Worm (Caenorhabditis elegans) whole organism, midembryonic: ENCODE data around the gene glo-1.

Experiments
- T22C8.4 ChIP-seq: fragments of 200-800 bp; sonication (Bioruptor generic); IDR thresholded peaks from 2 replicates; pipeline ENCODE4 v1.3.6; 2022; ENCODE audit warnings: missing genetic modification characterization, missing compliant biosample characterization
- flt-1 ChIP-seq: fragments of 200-800 bp; sonication (Bioruptor generic); IDR thresholded peaks from 2 replicates; pipeline ENCODE4 v1.3.6; 2022; ENCODE audit warnings: missing genetic modification characterization, missing compliant biosample characterization
- med-1 ChIP-seq: sonication (generic microtip); optimal IDR thresholded peaks from 2 replicates; lab custom pipeline; 2017; ENCODE audit warnings: missing genetic modification characterization, mild to moderate bottlenecking, missing compliant biosample characterization, antibody characterized with exemption, missing genetic modification reagents; ENCODE audit not compliant: insufficient read depth
- tab-1 ChIP-seq: fragments of 200-800 bp; sonication (Bioruptor generic); IDR thresholded peaks from 2 replicates; pipeline ENCODE4 v1.3.6; 2022; ENCODE audit warnings: missing genetic modification characterization, missing compliant biosample characterization
- ztf-23 ChIP-seq: fragments of 200-800 bp; sonication (Bioruptor generic); IDR thresholded peaks from 2 replicates; pipeline ENCODE4 v1.3.6; 2022; ENCODE audit warnings: missing genetic modification reagents, missing genetic modification characterization, missing compliant biosample characterization

- TF ChIP-seq ztf-23, result no peak
- no peak for TF ChIP-seq T22C8.4
- no peak for TF ChIP-seq flt-1 (GFP tag; lab: Robert Waterston, UW)
- no peak for TF ChIP-seq med-1
- TF ChIP-seq tab-1 (GFP tag; lab: Robert Waterston, UW), result no peak
Measured at ce11 chrX:9924962-9925361, 43.0 kb upstream of the glo-1 start, which contains the start of gene ugt-23.
